Worm (Caenorhabditis elegans): ENCODE data around the gene nhr-50.

ce11 chrV:16047508-16047907, 47.1 kb upstream of the nhr-50 start, which contains the start of gene str-198:
- TF ChIP-seq lin-11 (tag; optimal IDR thresholded peaks at IDR 0.05), result no peak
- TF ChIP-seq pat-9 (tag; optimal IDR thresholded peaks at IDR 0.05), result no peak
- no peak for TF ChIP-seq dve-1 (tag; optimal IDR thresholded peaks at IDR 0.05)
- no peak for TF ChIP-seq pqm-1 (tag; optimal IDR thresholded peaks at IDR 0.05)
- no peak for TF ChIP-seq unc-55 (GFP tag; optimal IDR thresholded peaks at IDR 0.05)
- TF ChIP-seq T23F11.4 (GFP tag; optimal IDR thresholded peaks at IDR 0.05), result no peak
- no peak for TF ChIP-seq ama-1 (optimal IDR thresholded peaks at IDR 0.05)
- TF ChIP-seq ref-2 (tag; optimal IDR thresholded peaks at IDR 0.05), result no peak
- TF ChIP-seq nhr-11 (tag; optimal IDR thresholded peaks at IDR 0.05), result no peak
- TF ChIP-seq ceh-9 (tag; optimal IDR thresholded peaks at IDR 0.05), result no peak

Data from whole organism, late embryonic.